Worm (Caenorhabditis elegans): ENCODE results near the gene K02D10.4.

DNA sequence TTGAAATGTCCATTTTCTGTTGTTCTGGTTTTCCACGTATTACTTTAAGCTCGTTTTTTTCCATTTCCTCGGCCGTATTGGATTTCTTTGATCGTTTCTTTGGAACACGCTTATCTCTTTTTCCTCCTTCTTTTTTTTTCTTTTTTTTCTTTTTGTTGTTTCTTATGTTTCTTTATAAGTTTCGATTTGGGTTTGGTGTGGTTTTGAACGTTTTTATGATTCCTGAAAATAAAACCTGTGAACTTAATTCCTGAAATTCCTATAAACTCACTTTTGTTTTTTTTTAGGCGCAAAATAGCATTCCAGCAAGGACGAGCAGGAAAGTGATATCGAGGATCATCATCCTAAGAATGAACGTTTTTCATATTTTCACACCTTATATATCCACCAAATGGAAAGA lies 8.7 kb downstream of the K02D10.4 start, which contains the start of gene K02D10.2:
- TF ChIP-seq unc-62 (GFP tag; optimal IDR thresholded peaks at IDR 0.05): no peak
- no peak for TF ChIP-seq nhr-12 (tag; optimal IDR thresholded peaks at IDR 0.05)
- TF ChIP-seq zag-1 (tag; optimal IDR thresholded peaks at IDR 0.05): no peak
- TF ChIP-seq nhr-21 (tag; optimal IDR thresholded peaks at IDR 0.05): no peak
- no peak for TF ChIP-seq alr-1 (tag; optimal IDR thresholded peaks at IDR 0.05)
- no peak for TF ChIP-seq ztf-4 (tag; optimal IDR thresholded peaks at IDR 0.05)
- no peak for TF ChIP-seq aly-2 (tag; optimal IDR thresholded peaks at IDR 0.05)
- TF ChIP-seq mdl-1 (tag; optimal IDR thresholded peaks at IDR 0.05): no peak
